Fruit fly (Drosophila melanogaster) whole organism: Measurements from ENCODE around the gene B4.
A peak's percentile ranks its signal among the peaks of the same experiment; 100 is the strongest.

Experiments used
- CG8478 ChIP-seq: fragments of >200 bp; optimal IDR thresholded peaks from 2 replicates; lab custom pipeline; 2018; ENCODE audit warnings: inconsistent platforms
- Dll ChIP-seq: fragments of >200 bp; optimal IDR thresholded peaks from 2 replicates; lab custom pipeline; 2017
- EcR ChIP-seq, 2 experiments: fragments of >200 bp; optimal IDR thresholded peaks; 2 replicates each; lab custom pipeline; 2017; ENCODE audit warnings: missing biosample characterization in 2 of 2, missing genetic modification characterization in 2 of 2, missing genetic modification reagents in 2 of 2
- pan ChIP-seq: fragments of >200 bp; optimal IDR thresholded peaks from 2 replicates; lab custom pipeline; 2017
- psq ChIP-seq: fragments of >200 bp; optimal IDR thresholded peaks from 2 replicates; lab custom pipeline; 2017
- usp ChIP-seq: fragments of >200 bp; optimal IDR thresholded peaks from 2 replicates; lab custom pipeline; 2017; ENCODE audit warnings: missing biosample characterization, missing genetic modification characterization, mixed read lengths

B4 gene

DNA sequence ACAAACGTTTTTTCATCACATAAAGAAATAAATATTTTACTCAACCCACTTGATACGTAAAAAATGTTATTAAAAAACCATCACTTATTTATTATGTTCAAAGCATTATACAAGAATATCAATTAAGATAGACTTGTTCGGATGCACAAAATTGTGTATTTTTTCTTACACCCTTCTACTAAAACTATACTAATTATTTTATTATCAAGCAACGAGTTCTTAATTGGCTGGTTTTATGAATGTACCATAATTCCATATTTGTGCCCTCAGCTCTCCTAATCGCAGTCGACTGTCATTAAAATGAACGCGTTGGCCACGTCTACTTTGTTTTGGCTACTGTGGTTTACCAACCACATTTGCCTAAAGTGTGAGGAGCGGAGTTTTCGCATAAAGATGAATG lies 19.5 kb downstream of the B4 start, which contains the start of gene CG33642:
Gene CG33642, plus strand, starts transcription at position 301 of the 400 bp plus-strand sequence.
- no peak for TF ChIP-seq CG8478 (lab: Kevin White, UChicago)
- TF ChIP-seq EcR (GFP tag; optimal IDR thresholded peaks at IDR 0.05; lab: Kevin White, UChicago): no peak

- TF ChIP-seq Dll (no peak), CG8478 (lab: Kevin White, UChicago) (no peak), psq (no peak), pan (lab: Kevin White, UChicago) (no peak), EcR (GFP tag; optimal IDR thresholded peaks at IDR 0.05; lab: Kevin White, UChicago) (no peak), usp (GFP tag; lab: Kevin White, UChicago) (no peak)
Observed at dm6 chr2L:13528742-13529141, 20.4 kb downstream of the B4 start, which contains the start of gene CG33641. TSS of gene CG33641 (plus strand) at chr2L:13529042.

- TF ChIP-seq Dll (no peak), CG8478 (lab: Kevin White, UChicago) (no peak), pan (lab: Kevin White, UChicago) (no peak), usp (GFP tag; lab: Kevin White, UChicago) (no peak), psq (no peak), EcR (GFP tag; optimal IDR thresholded peaks at IDR 0.05; lab: Kevin White, UChicago) (no peak)
Observed at dm6 chr2L:13527541-13527940, 21.6 kb downstream of the B4 start, which contains the start of gene CG33640. TSS of gene CG33640 (plus strand) at chr2L:13527841.

DNA sequence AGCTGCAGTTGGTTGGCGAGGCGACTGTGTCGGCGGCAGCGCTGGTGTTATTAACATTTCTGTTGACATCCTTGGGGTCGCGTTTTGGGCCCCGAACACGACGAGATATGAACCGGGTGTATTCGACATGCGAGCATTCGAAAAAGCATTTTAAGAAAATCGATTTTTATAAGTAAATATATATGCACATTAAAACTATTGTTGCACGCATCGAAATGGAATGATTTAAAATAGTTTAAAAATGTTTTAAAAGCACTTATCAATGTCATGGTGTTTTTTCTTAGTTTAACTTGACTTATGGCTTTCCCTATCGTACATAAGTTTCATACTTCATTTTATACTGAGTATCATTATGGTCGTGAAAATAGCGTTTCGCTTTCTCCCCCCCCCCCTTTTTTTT lies 27.3 kb downstream of the B4 start:
- TF ChIP-seq pan (lab: Kevin White, UChicago) (no peak), CG8478 (lab: Kevin White, UChicago) (no peak), psq (no peak), usp (GFP tag; lab: Kevin White, UChicago) (no peak), Dll (no peak), EcR (GFP tag; optimal IDR thresholded peaks at IDR 0.05; lab: Kevin White, UChicago) (no peak)

dm6 chr2L:13515688-13516037 lies 33.5 kb downstream of the B4 start:
- TF ChIP-seq psq (no peak), pan (lab: Kevin White, UChicago) (no peak), usp (GFP tag; lab: Kevin White, UChicago) (no peak), EcR (GFP tag; optimal IDR thresholded peaks at IDR 0.05; lab: Kevin White, UChicago) (no peak), Dll (no peak), CG8478 (lab: Kevin White, UChicago) (no peak)

dm6 chr2L:13514945-13515687 lies 34.0 kb downstream of the B4 start:
- TF ChIP-seq pan (lab: Kevin White, UChicago) (no peak), psq (no peak), EcR (GFP tag; optimal IDR thresholded peaks at IDR 0.05; lab: Kevin White, UChicago) (no peak), CG8478 (lab: Kevin White, UChicago) (no peak), Dll (no peak), usp (GFP tag; lab: Kevin White, UChicago) (no peak)

- no peak for TF ChIP-seq CG8478 (lab: Kevin White, UChicago)
- TF ChIP-seq EcR (GFP tag; optimal IDR thresholded peaks at IDR 0.05; lab: Kevin White, UChicago): peak in 1 of 2 experiments; percentile 8
Observed at dm6 chr2L:13514262-13514937, 34.7 kb downstream of the B4 start.

dm6 chr2L:13513331-13514261 lies 35.5 kb downstream of the B4 start:
- peak; percentile 99 for TF ChIP-seq Dll
- TF ChIP-seq CG8478 (lab: Kevin White, UChicago): no peak
- TF ChIP-seq psq: no peak

DNA sequence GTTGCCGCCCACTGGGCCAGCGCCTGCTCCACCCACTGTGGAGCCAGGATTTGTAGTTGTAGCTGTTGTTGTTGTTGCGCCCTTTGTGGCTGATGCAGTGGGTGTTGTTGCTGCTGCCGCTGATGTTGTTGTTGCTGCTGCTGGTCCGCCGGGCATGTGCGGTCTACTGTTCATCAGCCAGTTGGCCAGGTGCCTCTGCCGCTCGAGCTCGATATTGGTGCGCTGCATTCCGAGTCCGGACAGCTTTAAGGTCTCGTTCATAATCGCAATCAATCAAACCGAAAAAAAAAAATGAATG lies 36.1 kb downstream of the B4 start:
- TF ChIP-seq psq (no peak), EcR (GFP tag; optimal IDR thresholded peaks at IDR 0.05; lab: Kevin White, UChicago) (no peak), pan (lab: Kevin White, UChicago) (no peak), usp (GFP tag; lab: Kevin White, UChicago) (no peak), Dll (no peak), CG8478 (lab: Kevin White, UChicago) (no peak)

DNA sequence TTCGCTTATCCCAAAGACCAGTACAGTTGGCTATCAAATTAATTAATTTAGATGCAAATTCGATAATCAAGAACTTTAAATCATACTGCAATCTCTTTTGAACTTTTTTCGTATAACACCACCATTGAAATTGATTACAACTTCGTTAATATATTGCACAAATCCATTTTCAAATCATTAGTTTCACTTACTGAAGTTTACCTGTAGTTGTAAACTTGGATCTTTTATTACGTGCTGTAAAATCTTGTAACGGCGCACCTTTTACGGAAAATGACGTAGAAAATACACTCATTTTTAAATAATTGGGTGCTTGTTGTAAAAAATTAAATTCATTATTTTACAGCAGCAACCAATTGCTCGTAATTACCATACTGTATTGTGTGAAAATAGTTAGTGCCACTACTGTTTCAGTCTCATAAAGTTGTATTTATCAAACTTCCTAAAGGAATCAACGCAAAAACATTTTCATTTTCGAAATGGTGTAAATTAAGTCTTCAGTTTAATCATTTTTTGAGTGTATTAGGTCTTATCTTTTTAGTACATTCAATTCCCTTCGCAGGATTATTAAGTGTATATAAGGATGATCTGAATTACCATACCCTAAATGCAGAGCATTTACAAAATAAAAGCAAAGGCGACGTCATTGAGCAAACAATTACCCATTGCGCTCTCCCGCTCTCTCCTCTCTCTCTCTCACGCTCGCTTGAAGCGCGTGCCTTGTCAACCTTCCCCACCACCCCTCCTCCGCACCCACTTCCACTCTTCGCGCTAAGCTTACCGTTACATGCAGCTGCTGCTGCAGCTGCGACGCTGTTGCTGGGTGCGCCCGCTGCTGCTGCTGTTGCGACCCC lies 36.7 kb downstream of the B4 start:
- TF ChIP-seq EcR (GFP tag; optimal IDR thresholded peaks at IDR 0.05; lab: Kevin White, UChicago) (no peak), Dll (peak; percentile 88)
